Worm (Caenorhabditis elegans) whole organism, midembryonic: ENCODE results near the gene T26H10.2.

Experiments used
- T22C8.4 ChIP-seq: fragments of 200-800 bp; sonication (Bioruptor generic); IDR thresholded peaks from 2 replicates; pipeline ENCODE4 v1.3.6; 2022; ENCODE audit warnings: missing genetic modification characterization, missing compliant biosample characterization
- cog-1 ChIP-seq: sonication (generic microtip); optimal IDR thresholded peaks from 2 replicates; lab custom pipeline; 2016; ENCODE audit warnings: missing genetic modification characterization, missing compliant biosample characterization
- flt-1 ChIP-seq: fragments of 200-800 bp; sonication (Bioruptor generic); IDR thresholded peaks from 2 replicates; pipeline ENCODE4 v1.3.6; 2022; ENCODE audit warnings: missing genetic modification characterization, missing compliant biosample characterization
- klf-2 ChIP-seq: fragments of 200-800 bp; sonication (Bioruptor generic); conservative IDR thresholded peaks from 2 replicates; pipeline ENCODE4 v1.3.6; 2022; ENCODE audit warnings: missing genetic modification reagents, missing genetic modification characterization, missing compliant biosample characterization
- med-1 ChIP-seq: sonication (generic microtip); optimal IDR thresholded peaks from 2 replicates; lab custom pipeline; 2017; ENCODE audit warnings: missing genetic modification characterization, mild to moderate bottlenecking, missing compliant biosample characterization, antibody characterized with exemption, missing genetic modification reagents; ENCODE audit not compliant: insufficient read depth
- ref-1 ChIP-seq: fragments of 200-800 bp; sonication (Bioruptor generic); conservative IDR thresholded peaks from 2 replicates; pipeline ENCODE4 v1.3.6; 2022; ENCODE audit warnings: missing genetic modification reagents, missing genetic modification characterization, missing compliant biosample characterization
- tab-1 ChIP-seq: fragments of 200-800 bp; sonication (Bioruptor generic); IDR thresholded peaks from 2 replicates; pipeline ENCODE4 v1.3.6; 2022; ENCODE audit warnings: missing genetic modification characterization, missing compliant biosample characterization
- ztf-23 ChIP-seq: fragments of 200-800 bp; sonication (Bioruptor generic); IDR thresholded peaks from 2 replicates; pipeline ENCODE4 v1.3.6; 2022; ENCODE audit warnings: missing genetic modification reagents, missing genetic modification characterization, missing compliant biosample characterization
- ztf-29 ChIP-seq: fragments of 200-800 bp; sonication (Bioruptor generic); IDR thresholded peaks from 2 replicates; pipeline ENCODE4 v1.3.6; 2022; ENCODE audit warnings: missing genetic modification reagents, missing genetic modification characterization, missing compliant biosample characterization

The T26H10.2 gene

ce11 chrV:11439202-11439601 is 14.7 kb upstream of the T26H10.2 start:
- TF ChIP-seq flt-1 (GFP tag; lab: Robert Waterston, UW) (no peak), med-1 (GFP tag; lab: Kevin White, UChicago) (no peak), tab-1 (GFP tag; lab: Robert Waterston, UW) (no peak), klf-2 (GFP tag; lab: Robert Waterston, UW) (no peak), ztf-29 (GFP tag; lab: Robert Waterston, UW) (no peak), ref-1 (GFP tag; lab: Robert Waterston, UW) (no peak), ztf-23 (GFP tag; lab: Robert Waterston, UW) (no peak), cog-1 (tag; lab: Kevin White, UChicago) (no peak), T22C8.4 (GFP tag; lab: Robert Waterston, UW) (no peak)

DNA sequence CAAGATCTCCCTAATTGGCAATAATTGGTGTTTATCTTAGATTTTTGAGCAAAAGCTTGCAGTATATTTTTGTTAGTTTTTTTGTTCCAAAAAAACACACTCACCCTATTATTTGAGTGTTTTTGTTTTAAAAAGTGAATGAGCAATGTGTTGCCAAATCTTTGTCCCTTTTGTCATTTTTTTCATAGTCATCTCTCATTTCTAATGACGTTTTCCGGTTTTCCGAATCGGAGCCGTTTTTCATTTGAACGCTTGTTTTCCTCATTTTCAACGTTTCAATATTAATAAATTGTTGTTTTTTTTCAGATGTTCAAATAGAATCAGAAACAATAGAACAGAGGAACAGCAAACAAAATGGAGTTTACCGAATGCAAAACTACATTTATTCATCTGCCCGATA is 14.0 kb upstream of the T26H10.2 start, which contains the start of gene dmsr-1:
Gene dmsr-1 (plus strand): TSS at position 301 of the 400 bp plus-strand sequence.
- TF ChIP-seq T22C8.4 (GFP tag; lab: Robert Waterston, UW) (no peak), cog-1 (tag; lab: Kevin White, UChicago) (no peak), ztf-29 (GFP tag; lab: Robert Waterston, UW) (no peak), ztf-23 (GFP tag; lab: Robert Waterston, UW) (no peak), med-1 (GFP tag; lab: Kevin White, UChicago) (no peak), ref-1 (GFP tag; lab: Robert Waterston, UW) (no peak), flt-1 (GFP tag; lab: Robert Waterston, UW) (no peak), klf-2 (GFP tag; lab: Robert Waterston, UW) (no peak), tab-1 (GFP tag; lab: Robert Waterston, UW) (no peak)

DNA sequence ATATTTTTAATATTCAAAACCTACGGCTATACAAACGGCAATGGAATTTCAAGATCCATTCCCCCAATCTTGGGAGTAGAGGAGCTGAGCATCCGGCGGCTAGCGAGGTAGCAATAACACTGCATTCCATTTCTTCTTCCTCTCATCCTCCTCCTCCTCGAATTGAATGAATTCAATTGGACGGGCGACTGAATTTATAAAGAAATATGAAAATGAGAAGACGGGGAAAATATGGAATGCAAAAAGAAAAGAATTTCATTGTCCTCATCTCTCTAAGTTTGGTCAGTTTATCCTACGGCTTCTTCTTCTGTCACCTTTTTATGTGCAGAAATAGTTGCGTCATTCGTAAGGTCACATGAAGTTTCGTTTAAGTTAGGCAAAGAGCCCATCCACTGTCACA is 11.9 kb upstream of the T26H10.2 start:
- TF ChIP-seq ztf-29 (GFP tag; lab: Robert Waterston, UW) (no peak), ztf-23 (GFP tag; lab: Robert Waterston, UW) (no peak), cog-1 (tag; lab: Kevin White, UChicago) (no peak), ref-1 (GFP tag; lab: Robert Waterston, UW) (no peak), flt-1 (GFP tag; lab: Robert Waterston, UW) (no peak), tab-1 (GFP tag; lab: Robert Waterston, UW) (no peak), klf-2 (GFP tag; lab: Robert Waterston, UW) (no peak), T22C8.4 (GFP tag; lab: Robert Waterston, UW) (no peak), med-1 (GFP tag; lab: Kevin White, UChicago) (no peak)

ce11 chrV:11435242-11435641 is 10.8 kb upstream of the T26H10.2 start:
- TF ChIP-seq tab-1 (GFP tag; lab: Robert Waterston, UW) (no peak), klf-2 (GFP tag; lab: Robert Waterston, UW) (no peak), ztf-23 (GFP tag; lab: Robert Waterston, UW) (no peak), cog-1 (tag; lab: Kevin White, UChicago) (no peak), flt-1 (GFP tag; lab: Robert Waterston, UW) (no peak), med-1 (GFP tag; lab: Kevin White, UChicago) (no peak), T22C8.4 (GFP tag; lab: Robert Waterston, UW) (no peak), ref-1 (GFP tag; lab: Robert Waterston, UW) (no peak), ztf-29 (GFP tag; lab: Robert Waterston, UW) (no peak)

- TF ChIP-seq T22C8.4 (GFP tag; lab: Robert Waterston, UW): no peak
- no peak for TF ChIP-seq ztf-23 (GFP tag; lab: Robert Waterston, UW)
- no peak for TF ChIP-seq klf-2 (GFP tag; lab: Robert Waterston, UW)
- TF ChIP-seq flt-1 (GFP tag; lab: Robert Waterston, UW): no peak
- no peak for TF ChIP-seq ztf-29 (GFP tag; lab: Robert Waterston, UW)
- TF ChIP-seq tab-1 (GFP tag; lab: Robert Waterston, UW): no peak
- no peak for TF ChIP-seq med-1 (GFP tag; lab: Kevin White, UChicago)
- TF ChIP-seq cog-1 (tag; lab: Kevin White, UChicago): no peak
These were observed 6.4 kb upstream of the T26H10.2 start for ce11 chrV:11430823-11431222.

- no peak for TF ChIP-seq ref-1 (GFP tag; lab: Robert Waterston, UW)
- no peak for TF ChIP-seq flt-1 (GFP tag; lab: Robert Waterston, UW)
- TF ChIP-seq med-1 (GFP tag; lab: Kevin White, UChicago): no peak
- no peak for TF ChIP-seq ztf-23 (GFP tag; lab: Robert Waterston, UW)
- TF ChIP-seq T22C8.4 (GFP tag; lab: Robert Waterston, UW): no peak
- TF ChIP-seq ztf-29 (GFP tag; lab: Robert Waterston, UW): no peak
- TF ChIP-seq tab-1 (GFP tag; lab: Robert Waterston, UW): no peak
These were observed 4.3 kb upstream of the T26H10.2 start for ce11 chrV:11428728-11429127.

DNA sequence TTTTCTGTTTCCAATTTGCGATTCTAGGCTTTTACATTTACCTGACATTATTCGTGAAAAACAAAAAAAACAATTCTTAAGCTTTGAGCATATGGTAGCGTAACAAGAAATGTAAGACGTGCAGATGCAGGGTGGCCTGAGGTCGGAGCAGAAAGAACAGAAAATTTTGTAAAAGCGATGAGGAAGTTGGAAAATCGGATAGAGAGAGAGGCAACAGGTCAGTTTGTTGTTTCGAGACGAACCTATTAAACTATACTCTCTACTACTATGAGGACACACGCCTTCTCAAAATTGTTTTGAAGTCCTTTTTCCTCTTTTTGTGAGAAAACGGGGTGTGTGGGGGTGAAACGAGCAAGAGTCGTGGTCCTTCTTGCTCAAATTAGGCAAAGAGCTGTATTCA is 2.9 kb downstream of the T26H10.2 start, which contains the start of gene des-2:
Gene des-2 (minus strand): TSS at position 101 of the 400 bp plus-strand sequence.
- TF ChIP-seq flt-1 (GFP tag; lab: Robert Waterston, UW) (no peak), tab-1 (GFP tag; lab: Robert Waterston, UW) (no peak), klf-2 (GFP tag; lab: Robert Waterston, UW) (no peak), cog-1 (tag; lab: Kevin White, UChicago) (no peak), ztf-23 (GFP tag; lab: Robert Waterston, UW) (no peak), ztf-29 (GFP tag; lab: Robert Waterston, UW) (no peak), ref-1 (GFP tag; lab: Robert Waterston, UW) (no peak)

ce11 chrV:11415059-11415458 is 9.4 kb downstream of the T26H10.2 start, which contains the start of gene deg-3:
Gene deg-3 (minus strand): TSS chrV:11415159.
- no peak for TF ChIP-seq tab-1 (GFP tag; lab: Robert Waterston, UW)
- TF ChIP-seq ztf-29 (GFP tag; lab: Robert Waterston, UW): no peak
- TF ChIP-seq T22C8.4 (GFP tag; lab: Robert Waterston, UW): no peak
- TF ChIP-seq flt-1 (GFP tag; lab: Robert Waterston, UW): no peak
- TF ChIP-seq ref-1 (GFP tag; lab: Robert Waterston, UW): no peak
- no peak for TF ChIP-seq cog-1 (tag; lab: Kevin White, UChicago)
- no peak for TF ChIP-seq klf-2 (GFP tag; lab: Robert Waterston, UW)
- no peak for TF ChIP-seq med-1 (GFP tag; lab: Kevin White, UChicago)
- no peak for TF ChIP-seq ztf-23 (GFP tag; lab: Robert Waterston, UW)
